Fruit fly (Drosophila melanogaster) whole organism, embryonic: Measurements from ENCODE around the gene aop.
A peak's percentile ranks its signal among the peaks of the same experiment; 100 is the strongest.

Source experiments
- Awh ChIP-seq: fragments of 200-800 bp; sonication (Bioruptor generic); IDR thresholded peaks from 2 replicates; pipeline ENCODE4, ENCODE4 v1.3.6; 2022; ENCODE audit warnings: missing biosample characterization, missing genetic modification characterization
- Bdp1 ChIP-seq: fragments of 200-800 bp; sonication (Bioruptor generic); optimal IDR thresholded peaks from 3 replicates; lab custom pipeline; 2016; ENCODE audit warnings: missing biosample characterization, missing genetic modification characterization
- CG10147 ChIP-seq: fragments of 200-800 bp; sonication (Bioruptor generic); optimal IDR thresholded peaks from 2 replicates; lab custom pipeline; 2019; ENCODE audit warnings: missing biosample characterization, mild to moderate bottlenecking, missing genetic modification characterization, moderate library complexity
- CG1024 ChIP-seq: fragments of 200-800 bp; sonication (Bioruptor generic); IDR thresholded peaks from 2 replicates; pipeline ENCODE4 v1.3.6; 2022; ENCODE audit warnings: missing biosample characterization, missing genetic modification characterization
- CG10274 ChIP-seq: fragments of 200-800 bp; sonication (Bioruptor generic); optimal IDR thresholded peaks from 3 replicates; lab custom pipeline; 2017; ENCODE audit warnings: missing biosample characterization, mild to moderate bottlenecking, missing genetic modification characterization
- CG10654 ChIP-seq: fragments of 200-800 bp; sonication (Bioruptor generic); optimal IDR thresholded peaks from 2 replicates; lab custom pipeline; 2016; ENCODE audit warnings: missing biosample characterization, missing genetic modification characterization
- CG13123 ChIP-seq: fragments of 200-800 bp; sonication (Bioruptor generic); optimal IDR thresholded peaks from 2 replicates; lab custom pipeline; 2016; ENCODE audit warnings: missing biosample characterization, missing genetic modification characterization
- CG13424 ChIP-seq: fragments of 200-800 bp; sonication (Bioruptor generic); optimal IDR thresholded peaks from 2 replicates; lab custom pipeline; 2019; ENCODE audit warnings: missing biosample characterization, mild to moderate bottlenecking, missing genetic modification characterization, moderate library complexity
- CG14050 ChIP-seq: fragments of 200-800 bp; sonication (Bioruptor generic); IDR thresholded peaks from 3 replicates; pipeline ENCODE4 v1.3.6; 2022; ENCODE audit warnings: missing biosample characterization, missing genetic modification characterization
- CG15696 ChIP-seq: fragments of 200-800 bp; sonication (Bioruptor generic); optimal IDR thresholded peaks from 2 replicates; lab custom pipeline; 2019; ENCODE audit warnings: missing biosample characterization, mild to moderate bottlenecking, missing genetic modification characterization, moderate library complexity
- CG17385 ChIP-seq: fragments of 200-800 bp; sonication (Bioruptor generic); optimal IDR thresholded peaks from 3 replicates; lab custom pipeline; 2018; ENCODE audit warnings: missing biosample characterization, mild to moderate bottlenecking, missing genetic modification characterization
- CG17612 ChIP-seq: fragments of 200-800 bp; sonication (Bioruptor generic); IDR thresholded peaks from 2 replicates; pipeline ENCODE4 v1.3.6; 2022; ENCODE audit warnings: missing biosample characterization, missing genetic modification characterization
- CG18599 ChIP-seq: fragments of 200-800 bp; sonication (Bioruptor generic); optimal IDR thresholded peaks from 3 replicates; lab custom pipeline; 2017; ENCODE audit warnings: missing biosample characterization, missing genetic modification characterization, mild to moderate bottlenecking, moderate library complexity, missing genetic modification reagents
- CG2116 ChIP-seq: fragments of 200-800 bp; sonication (Bioruptor generic); optimal IDR thresholded peaks from 3 replicates; lab custom pipeline; 2018; ENCODE audit warnings: missing biosample characterization, mild to moderate bottlenecking, missing genetic modification characterization
- CG2129 ChIP-seq: fragments of 200-800 bp; sonication (Bioruptor generic); IDR thresholded peaks from 2 replicates; pipeline ENCODE4 v1.3.6; 2022; ENCODE audit warnings: missing biosample characterization, missing genetic modification characterization; ENCODE audit not compliant: partially characterized antibody
- CG2202 ChIP-seq: fragments of 200-800 bp; sonication (Bioruptor generic); optimal IDR thresholded peaks from 2 replicates; lab custom pipeline; 2018; ENCODE audit warnings: missing biosample characterization, mild to moderate bottlenecking, missing genetic modification characterization
- CG31388 ChIP-seq: fragments of 200-800 bp; sonication (Bioruptor generic); optimal IDR thresholded peaks from 2 replicates; lab custom pipeline; 2016; ENCODE audit warnings: missing biosample characterization, missing genetic modification characterization
- CG32772 ChIP-seq: fragments of 200-800 bp; sonication (Bioruptor generic); IDR thresholded peaks from 2 replicates; pipeline ENCODE4 v1.3.6; 2022; ENCODE audit warnings: missing biosample characterization, missing genetic modification characterization
- CG34376 ChIP-seq: fragments of 200-800 bp; sonication (Bioruptor generic); optimal IDR thresholded peaks from 2 replicates; lab custom pipeline; 2018; ENCODE audit warnings: missing biosample characterization, mild to moderate bottlenecking, missing genetic modification characterization
- CG4820 ChIP-seq: fragments of 200-800 bp; sonication (Bioruptor generic); optimal IDR thresholded peaks from 3 replicates; lab custom pipeline; 2016; ENCODE audit warnings: missing biosample characterization, missing genetic modification characterization
- CG8359 ChIP-seq: fragments of 200-800 bp; sonication (Bioruptor generic); optimal IDR thresholded peaks from 2 replicates; lab custom pipeline; 2017; ENCODE audit warnings: missing biosample characterization, mild to moderate bottlenecking, missing genetic modification characterization, borderline replicate concordance
- CG9437 ChIP-seq: fragments of 200-800 bp; sonication (Bioruptor generic); optimal IDR thresholded peaks from 2 replicates; lab custom pipeline; 2018; ENCODE audit warnings: missing biosample characterization, mild to moderate bottlenecking, missing genetic modification characterization
- CG9727 ChIP-seq: fragments of 200-800 bp; sonication (Bioruptor generic); optimal IDR thresholded peaks from 3 replicates; lab custom pipeline; 2017; ENCODE audit warnings: missing biosample characterization, mild to moderate bottlenecking, missing genetic modification characterization
- Dll ChIP-seq: fragments of 200-800 bp; sonication (Bioruptor generic); IDR thresholded peaks from 4 replicates; pipeline ENCODE4 v1.3.6; 2022; ENCODE audit warnings: missing biosample characterization, missing genetic modification characterization; ENCODE audit not compliant: partially characterized antibody
- GATAe ChIP-seq: fragments of 200-800 bp; sonication (Bioruptor generic); conservative IDR thresholded peaks from 2 replicates; pipeline ENCODE4 v1.3.6; 2022; ENCODE audit warnings: missing biosample characterization, missing genetic modification characterization
- H2.0 ChIP-seq: fragments of 200-800 bp; sonication (Bioruptor generic); IDR thresholded peaks from 2 replicates; pipeline ENCODE4 v1.3.6; 2022; ENCODE audit warnings: missing biosample characterization, missing genetic modification characterization
- HHEX ChIP-seq: fragments of 200-800 bp; sonication (Bioruptor generic); optimal IDR thresholded peaks from 3 replicates; lab custom pipeline; 2017; ENCODE audit warnings: missing biosample characterization, mild to moderate bottlenecking, missing genetic modification characterization, missing genetic modification reagents
- HmgD ChIP-seq: fragments of 200-800 bp; sonication (Bioruptor generic); optimal IDR thresholded peaks from 3 replicates; lab custom pipeline; 2016; ENCODE audit warnings: missing biosample characterization, missing genetic modification characterization
- NFAT ChIP-seq: fragments of 200-800 bp; sonication (Bioruptor generic); IDR thresholded peaks from 2 replicates; pipeline ENCODE4 v1.3.6; 2022; ENCODE audit warnings: missing biosample characterization, missing genetic modification characterization
- Neu2 ChIP-seq: fragments of 200-800 bp; sonication (Bioruptor generic); optimal IDR thresholded peaks from 3 replicates; lab custom pipeline; 2016; ENCODE audit warnings: missing biosample characterization, missing genetic modification characterization, borderline replicate concordance
- Sox102F ChIP-seq: fragments of 200-800 bp; sonication (Bioruptor generic); optimal IDR thresholded peaks from 2 replicates; lab custom pipeline; 2018; ENCODE audit warnings: missing biosample characterization, mild to moderate bottlenecking, missing genetic modification characterization, moderate library complexity
- Tbp ChIP-seq: fragments of >200 bp; optimal IDR thresholded peaks from 2 replicates; lab custom pipeline; 2018; ENCODE audit warnings: missing biosample characterization, missing genetic modification characterization
- Xrp1 ChIP-seq: fragments of 200-800 bp; sonication (Bioruptor generic); IDR thresholded peaks from 2 replicates; pipeline ENCODE4 v1.3.6; 2022; ENCODE audit warnings: missing biosample characterization, missing genetic modification characterization
- ab ChIP-seq: fragments of 200-800 bp; sonication (Bioruptor generic); optimal IDR thresholded peaks from 2 replicates; lab custom pipeline; 2016; ENCODE audit warnings: missing biosample characterization, missing genetic modification characterization
- al ChIP-seq: fragments of 200-800 bp; sonication (Bioruptor generic); IDR thresholded peaks from 2 replicates; pipeline ENCODE4 v1.3.6; 2022; ENCODE audit warnings: missing biosample characterization, missing genetic modification characterization
- ap ChIP-seq: fragments of 200-800 bp; sonication (Bioruptor generic); IDR thresholded peaks from 2 replicates; pipeline ENCODE4 v1.3.6; 2022; ENCODE audit warnings: missing biosample characterization, missing genetic modification characterization
- bbx ChIP-seq: fragments of 200-800 bp; sonication (Bioruptor generic); IDR thresholded peaks from 2 replicates; pipeline ENCODE4 v1.3.6; 2022; ENCODE audit warnings: missing biosample characterization, missing genetic modification characterization; ENCODE audit not compliant: partially characterized antibody
- bowl ChIP-seq: fragments of 200-800 bp; sonication (Bioruptor generic); IDR thresholded peaks from 2 replicates; pipeline ENCODE4 v1.3.6; 2022; ENCODE audit warnings: missing biosample characterization, missing genetic modification characterization
- chif ChIP-seq, 2 experiments: fragments of 200-800 bp; sonication (Bioruptor generic); optimal IDR thresholded peaks; 3 replicates each; lab custom pipeline; 2016; ENCODE audit warnings: missing biosample characterization in 2 of 2, missing genetic modification characterization in 2 of 2
- dpn ChIP-seq, 2 experiments: fragments of 200-800 bp; sonication (Bioruptor generic); optimal IDR thresholded peaks; 3 replicates each; lab custom pipeline; 2016; ENCODE audit warnings: missing biosample characterization in 2 of 2, missing genetic modification characterization in 2 of 2
- ham ChIP-seq: fragments of 200-800 bp; sonication (Bioruptor generic); IDR thresholded peaks from 2 replicates; pipeline ENCODE4 v1.3.6; 2022; ENCODE audit warnings: missing biosample characterization, missing genetic modification characterization
- mam ChIP-seq: fragments of 200-800 bp; sonication (Bioruptor generic); optimal IDR thresholded peaks from 3 replicates; lab custom pipeline; 2016; ENCODE audit warnings: missing biosample characterization, missing genetic modification characterization
- nerfin-1 ChIP-seq: fragments of 200-800 bp; sonication (Bioruptor generic); optimal IDR thresholded peaks from 3 replicates; lab custom pipeline; 2019; ENCODE audit warnings: missing biosample characterization, mild to moderate bottlenecking, missing genetic modification characterization, moderate library complexity
- odd ChIP-seq: fragments of 200-800 bp; sonication (Bioruptor generic); optimal IDR thresholded peaks from 2 replicates; lab custom pipeline; 2017; ENCODE audit warnings: missing biosample characterization, mild to moderate bottlenecking, missing genetic modification characterization
- pfk ChIP-seq: fragments of 200-800 bp; sonication (Bioruptor generic); optimal IDR thresholded peaks from 2 replicates; lab custom pipeline; 2018; ENCODE audit warnings: missing biosample characterization, mild to moderate bottlenecking, missing genetic modification characterization, moderate library complexity
- seq ChIP-seq: fragments of 200-800 bp; sonication (Bioruptor generic); IDR thresholded peaks from 2 replicates; pipeline ENCODE4 v1.3.6; 2022; ENCODE audit warnings: missing biosample characterization, missing genetic modification characterization
- sqz ChIP-seq: fragments of 200-800 bp; sonication (Bioruptor generic); optimal IDR thresholded peaks from 3 replicates; lab custom pipeline; 2018; ENCODE audit warnings: missing biosample characterization, mild to moderate bottlenecking, missing genetic modification characterization
- sug ChIP-seq: fragments of 200-800 bp; optimal IDR thresholded peaks from 2 replicates; lab custom pipeline; 2019; ENCODE audit warnings: missing biosample characterization, mild to moderate bottlenecking, missing genetic modification characterization, moderate library complexity
- tup ChIP-seq: fragments of 200-800 bp; sonication (Bioruptor generic); optimal IDR thresholded peaks from 2 replicates; lab custom pipeline; 2016; ENCODE audit warnings: missing biosample characterization, mild to moderate bottlenecking, missing genetic modification characterization, moderate library complexity

Gene aop

DNA sequence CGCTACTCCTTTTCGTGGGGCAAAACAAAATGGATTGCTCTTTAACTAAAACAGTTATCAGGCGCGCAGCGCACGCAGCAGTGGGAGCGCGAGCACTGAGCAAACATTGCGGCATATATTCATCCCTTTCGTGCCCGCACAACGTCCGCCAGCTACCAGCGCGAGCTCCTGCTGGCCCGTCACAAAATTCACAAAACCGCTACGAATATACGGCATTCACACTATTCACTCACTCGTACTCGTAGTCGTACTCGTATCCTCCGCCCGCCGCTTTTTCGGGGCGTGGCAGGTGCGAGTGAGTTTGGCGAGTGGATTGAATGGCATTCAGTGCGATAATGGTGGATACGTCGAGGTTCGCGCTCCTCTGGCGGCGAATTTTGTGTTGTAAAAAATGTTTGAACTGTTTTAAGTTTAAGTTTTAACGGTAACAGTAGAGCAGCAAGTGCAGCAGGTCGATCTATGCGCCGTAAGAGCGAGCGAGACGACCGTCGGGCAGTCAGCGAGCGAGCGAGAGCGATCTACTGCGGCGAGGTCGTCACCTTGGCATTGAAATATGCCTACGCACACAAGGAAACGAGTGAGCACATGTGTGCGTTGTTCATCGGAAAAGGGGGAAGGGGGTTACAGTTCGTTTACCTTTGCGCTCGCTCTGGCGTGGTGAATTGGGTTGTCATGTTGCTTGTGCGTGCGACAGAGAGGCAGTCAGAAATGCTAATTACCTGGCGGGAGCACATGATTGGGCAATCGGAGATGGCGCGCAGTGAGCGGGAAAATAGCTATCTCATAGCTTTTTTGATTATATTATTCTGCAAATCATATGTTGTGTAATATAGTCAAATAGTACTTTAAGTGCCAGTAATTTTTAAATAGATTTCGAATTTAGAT is 18.3 kb upstream of the aop start (continued):
- TF ChIP-seq ap (no peak), Sox102F (GFP tag; lab: Kevin White, UChicago) (peak; percentile 40), CG17612 (GFP tag; lab: Robert Waterston, UW) (no peak), CG17385 (GFP tag; lab: Kevin White, UChicago) (peak; percentile 3), NFAT (no peak), CG14050 (GFP tag; lab: Robert Waterston, UW) (no peak), CG10147 (GFP tag; lab: Kevin White, UChicago) (peak; percentile 26), CG2129 (GFP tag; lab: Robert Waterston, UW) (no peak), al (GFP tag; lab: Robert Waterston, UW) (no peak), H2.0 (GFP tag; lab: Robert Waterston, UW) (no peak), CG9437 (GFP tag; lab: Kevin White, UChicago) (peak; percentile 1), Neu2 (GFP tag; lab: Kevin White, UChicago) (no peak), dpn (GFP tag; optimal IDR thresholded peaks at IDR 0.05; lab: Kevin White, UChicago) (peak in 1 of 2 experiments; percentile 28), chif (GFP tag; optimal IDR thresholded peaks at IDR 0.05; lab: Kevin White, UChicago) (peak; percentile 9 to 10), CG4820 (peak; percentile 51), Tbp (GFP tag; lab: Kevin White, UChicago) (no peak), sug (peak; percentile 88), mam (peak; percentile 26), ham (GFP tag; lab: Robert Waterston, UW) (no peak), CG1024 (GFP tag; lab: Robert Waterston, UW) (no peak), seq (GFP tag; lab: Robert Waterston, UW) (no peak), CG10274 (no peak), HmgD (GFP tag; lab: Kevin White, UChicago) (peak; percentile 68), CG34376 (GFP tag; lab: Kevin White, UChicago) (peak; percentile 98), CG31388 (no peak), bbx (GFP tag; lab: Robert Waterston, UW) (no peak), CG13424 (tag; lab: Kevin White, UChicago) (peak; percentile 64), CG9727 (GFP tag; lab: Kevin White, UChicago) (peak; percentile 63), CG15696 (tag; lab: Kevin White, UChicago) (peak; percentile 24), CG32772 (GFP tag; lab: Robert Waterston, UW) (no peak), Xrp1 (GFP tag; lab: Robert Waterston, UW) (no peak), ab (GFP tag; lab: Kevin White, UChicago) (peak; percentile 61), GATAe (GFP tag; lab: Robert Waterston, UW) (no peak), Dll (GFP tag; lab: Robert Waterston, UW) (no peak), CG13123 (GFP tag; lab: Kevin White, UChicago) (peak; percentile 1), CG2202 (tag; lab: Kevin White, UChicago) (no peak), odd (GFP tag; lab: Kevin White, UChicago) (peak; percentile 38), HHEX (peak; percentile 76), CG18599 (GFP tag; lab: Kevin White, UChicago) (peak; percentile 73), CG2116 (peak; percentile 52), CG10654 (GFP tag; lab: Kevin White, UChicago) (no peak), bowl (no peak), Bdp1 (GFP tag; lab: Kevin White, UChicago) (peak; percentile 28), CG8359 (GFP tag; lab: Kevin White, UChicago) (peak; percentile 13), nerfin-1 (tag; lab: Kevin White, UChicago) (peak; percentile 40), Awh (GFP tag; lab: Robert Waterston, UW) (no peak), pfk (peak; percentile 24), sqz (GFP tag; lab: Kevin White, UChicago) (peak; percentile 83), tup (GFP tag; lab: Kevin White, UChicago) (peak; percentile 10)
